Fruit fly (Drosophila melanogaster) whole organism, embryonic: ENCODE measurements around the gene Cep97.
A peak's percentile ranks its signal among the peaks of the same experiment; 100 is the strongest.

Source experiments
- ATbp ChIP-seq: fragments of 200-800 bp; sonication (Bioruptor generic); optimal IDR thresholded peaks from 2 replicates; lab custom pipeline; 2017; ENCODE audit warnings: missing biosample characterization, mild to moderate bottlenecking, missing genetic modification characterization, missing genetic modification reagents
- Blimp-1 ChIP-seq: fragments of 200-800 bp; sonication (Bioruptor generic); optimal IDR thresholded peaks from 3 replicates; lab custom pipeline; 2018; ENCODE audit warnings: missing biosample characterization, missing genetic modification characterization, mild to moderate bottlenecking, moderate library complexity, missing genetic modification reagents
- CG10321 ChIP-seq: fragments of 200-800 bp; sonication (Bioruptor generic); IDR thresholded peaks from 2 replicates; pipeline ENCODE4 v1.3.6; 2022; ENCODE audit warnings: missing biosample characterization, missing genetic modification characterization
- CG10543 ChIP-seq: fragments of 200-800 bp; sonication (Bioruptor generic); optimal IDR thresholded peaks from 3 replicates; lab custom pipeline; 2017; ENCODE audit warnings: missing biosample characterization, mild to moderate bottlenecking, missing genetic modification characterization, moderate library complexity
- CG10654 ChIP-seq: fragments of 200-800 bp; sonication (Bioruptor generic); optimal IDR thresholded peaks from 2 replicates; lab custom pipeline; 2016; ENCODE audit warnings: missing biosample characterization, missing genetic modification characterization
- CG10959 ChIP-seq: fragments of 200-800 bp; sonication (Bioruptor generic); IDR thresholded peaks from 2 replicates; pipeline ENCODE4 v1.3.6; 2022; ENCODE audit warnings: missing biosample characterization, missing genetic modification characterization
- CG11696 ChIP-seq: fragments of 200-800 bp; sonication (Bioruptor generic); IDR thresholded peaks from 2 replicates; pipeline ENCODE4 v1.3.6; 2022; ENCODE audit warnings: missing biosample characterization, missing genetic modification characterization
- CG12236 ChIP-seq: fragments of 200-800 bp; sonication (Bioruptor generic); optimal IDR thresholded peaks from 2 replicates; lab custom pipeline; 2016; ENCODE audit warnings: missing biosample characterization, missing genetic modification characterization
- CG14860 ChIP-seq: fragments of 200-800 bp; sonication (Bioruptor generic); IDR thresholded peaks from 3 replicates; pipeline ENCODE4 v1.3.6; 2022; ENCODE audit warnings: missing biosample characterization, missing genetic modification characterization; ENCODE audit not compliant: partially characterized antibody
- CG15696 ChIP-seq: fragments of 200-800 bp; sonication (Bioruptor generic); optimal IDR thresholded peaks from 2 replicates; lab custom pipeline; 2019; ENCODE audit warnings: missing biosample characterization, mild to moderate bottlenecking, missing genetic modification characterization, moderate library complexity
- CG17568 ChIP-seq: fragments of 200-800 bp; sonication (Bioruptor generic); optimal IDR thresholded peaks from 2 replicates; lab custom pipeline; 2018; ENCODE audit warnings: missing biosample characterization, mild to moderate bottlenecking, missing genetic modification characterization, moderate library complexity
- CG17829 ChIP-seq: fragments of 200-800 bp; optimal IDR thresholded peaks from 2 replicates; lab custom pipeline; 2019; ENCODE audit warnings: missing biosample characterization, mild to moderate bottlenecking, missing genetic modification characterization, moderate library complexity
- CG32767 ChIP-seq: fragments of 200-800 bp; sonication (Bioruptor generic); IDR thresholded peaks from 2 replicates; pipeline ENCODE4 v1.3.6; 2022; ENCODE audit warnings: missing biosample characterization, missing genetic modification characterization
- CG6689 ChIP-seq: fragments of 200-800 bp; sonication (Bioruptor generic); IDR thresholded peaks from 2 replicates; pipeline ENCODE4 v1.3.6; 2022; ENCODE audit warnings: missing biosample characterization, missing genetic modification characterization
- CG7271 ChIP-seq: fragments of 200-800 bp; sonication (Bioruptor generic); optimal IDR thresholded peaks from 2 replicates; lab custom pipeline; 2018; ENCODE audit warnings: missing biosample characterization, mild to moderate bottlenecking, missing genetic modification characterization, moderate library complexity
- CG7839 ChIP-seq: fragments of 200-800 bp; sonication (Bioruptor generic); optimal IDR thresholded peaks from 3 replicates; lab custom pipeline; 2018; ENCODE audit warnings: missing biosample characterization, mild to moderate bottlenecking, missing genetic modification characterization, moderate library complexity
- CG7963 ChIP-seq: fragments of 200-800 bp; sonication (Bioruptor generic); IDR thresholded peaks from 3 replicates; pipeline ENCODE4 v1.3.6; 2022; ENCODE audit warnings: missing biosample characterization, missing genetic modification characterization; ENCODE audit not compliant: partially characterized antibody
- CG8924 ChIP-seq: fragments of 200-800 bp; optimal IDR thresholded peaks from 3 replicates; lab custom pipeline; 2019; ENCODE audit warnings: missing biosample characterization, mild to moderate bottlenecking, missing genetic modification characterization, moderate library complexity
- CG9437 ChIP-seq: fragments of 200-800 bp; sonication (Bioruptor generic); optimal IDR thresholded peaks from 2 replicates; lab custom pipeline; 2018; ENCODE audit warnings: missing biosample characterization, mild to moderate bottlenecking, missing genetic modification characterization
- Chrac-16 ChIP-seq: fragments of 200-800 bp; sonication (Bioruptor generic); optimal IDR thresholded peaks from 3 replicates; lab custom pipeline; 2016; ENCODE audit warnings: missing biosample characterization, missing genetic modification characterization
- CoRest ChIP-seq: fragments of 200-800 bp; sonication (Bioruptor generic); optimal IDR thresholded peaks from 3 replicates; lab custom pipeline; 2018; ENCODE audit warnings: missing biosample characterization, mild to moderate bottlenecking, missing genetic modification characterization, moderate library complexity
- CrebB ChIP-seq: fragments of 200-800 bp; sonication (Bioruptor generic); optimal IDR thresholded peaks from 3 replicates; lab custom pipeline; 2018; ENCODE audit warnings: missing biosample characterization, mild to moderate bottlenecking, missing genetic modification characterization
- E2f2 ChIP-seq: fragments of 200-800 bp; sonication (Bioruptor generic); IDR thresholded peaks from 2 replicates; pipeline ENCODE4 v1.3.6; 2022; ENCODE audit warnings: missing biosample characterization, missing genetic modification characterization
- Ets65A ChIP-seq: fragments of 200-800 bp; sonication (Bioruptor generic); peaks from one replicate; lab custom pipeline; 2016; ENCODE audit warnings: missing biosample characterization, missing genetic modification characterization
- Fer2 ChIP-seq: fragments of 200-800 bp; sonication (Bioruptor generic); optimal IDR thresholded peaks from 2 replicates; lab custom pipeline; 2018; ENCODE audit warnings: missing biosample characterization, mild to moderate bottlenecking, missing genetic modification characterization, moderate library complexity
- Max ChIP-seq: fragments of 200-800 bp; sonication (Bioruptor generic); optimal IDR thresholded peaks from 2 replicates; lab custom pipeline; 2016; ENCODE audit warnings: missing biosample characterization, mild to moderate bottlenecking, missing genetic modification characterization
- NC2α ChIP-seq: fragments of 200-800 bp; sonication (Bioruptor generic); optimal IDR thresholded peaks from 2 replicates; lab custom pipeline; 2016; ENCODE audit warnings: missing biosample characterization, missing genetic modification characterization
- Opbp ChIP-seq: fragments of 200-800 bp; sonication (Bioruptor generic); IDR thresholded peaks from 3 replicates; pipeline ENCODE4 v1.3.6; 2022; ENCODE audit warnings: missing biosample characterization, missing genetic modification characterization; ENCODE audit not compliant: partially characterized antibody
- Tbp ChIP-seq: fragments of >200 bp; optimal IDR thresholded peaks from 2 replicates; lab custom pipeline; 2018; ENCODE audit warnings: missing biosample characterization, missing genetic modification characterization
- al ChIP-seq: fragments of 200-800 bp; sonication (Bioruptor generic); IDR thresholded peaks from 2 replicates; pipeline ENCODE4 v1.3.6; 2022; ENCODE audit warnings: missing biosample characterization, missing genetic modification characterization
- chif ChIP-seq, 2 experiments: fragments of 200-800 bp; sonication (Bioruptor generic); optimal IDR thresholded peaks; 3 replicates each; lab custom pipeline; 2016; ENCODE audit warnings: missing biosample characterization in 2 of 2, missing genetic modification characterization in 2 of 2
- chinmo ChIP-seq: fragments of 200-800 bp; sonication (Bioruptor generic); IDR thresholded peaks from 4 replicates; pipeline ENCODE4 v1.3.6; 2022; ENCODE audit warnings: missing biosample characterization, missing genetic modification characterization; ENCODE audit not compliant: partially characterized antibody
- crol ChIP-seq: fragments of 200-800 bp; sonication (Bioruptor generic); IDR thresholded peaks from 2 replicates; pipeline ENCODE4 v1.3.6; 2022; ENCODE audit warnings: missing biosample characterization, missing genetic modification characterization
- ewg ChIP-seq: fragments of 200-800 bp; sonication (Bioruptor generic); optimal IDR thresholded peaks from 3 replicates; lab custom pipeline; 2017; ENCODE audit warnings: mild to moderate bottlenecking, missing biosample characterization, missing genetic modification reagents, missing genetic modification characterization
- h ChIP-seq: fragments of >200 bp; optimal IDR thresholded peaks from 2 replicates; lab custom pipeline; 2017
- hbn ChIP-seq: fragments of 200-800 bp; sonication (Bioruptor generic); IDR thresholded peaks from 2 replicates; pipeline ENCODE4 v1.3.6; 2022; ENCODE audit warnings: missing biosample characterization, missing genetic modification characterization; ENCODE audit not compliant: partially characterized antibody
- hth ChIP-seq: fragments of >200 bp; optimal IDR thresholded peaks from 2 replicates; lab custom pipeline; 2017; ENCODE audit warnings: inconsistent platforms
- lov ChIP-seq, 2 experiments: fragments of 200-800 bp in 1 of 2; fragments of >200 bp in 1 of 2; sonication (Bioruptor generic) in 1 of 2; IDR thresholded peaks in 1 of 2; optimal IDR thresholded peaks in 1 of 2; 2 replicates in 1 of 2; 3 replicates in 1 of 2; pipeline versions ENCODE4 v1.3.6 to Lab custom; 2017 to 2022; ENCODE audit warnings: missing biosample characterization in 1 of 2, missing genetic modification characterization in 1 of 2
- nau ChIP-seq: fragments of 200-800 bp; sonication (Bioruptor generic); optimal IDR thresholded peaks from 3 replicates; lab custom pipeline; 2017; ENCODE audit warnings: missing biosample characterization, mild to moderate bottlenecking, missing genetic modification characterization, missing genetic modification reagents
- otp ChIP-seq: fragments of 200-800 bp; sonication (Bioruptor generic); IDR thresholded peaks from 3 replicates; pipeline ENCODE4, ENCODE4 v1.3.6; 2022; ENCODE audit warnings: missing biosample characterization, missing genetic modification characterization
- pfk ChIP-seq: fragments of 200-800 bp; sonication (Bioruptor generic); optimal IDR thresholded peaks from 2 replicates; lab custom pipeline; 2018; ENCODE audit warnings: missing biosample characterization, mild to moderate bottlenecking, missing genetic modification characterization, moderate library complexity
- phol ChIP-seq: fragments of 200-800 bp; sonication (Bioruptor generic); optimal IDR thresholded peaks from 3 replicates; lab custom pipeline; 2018; ENCODE audit warnings: missing biosample characterization, mild to moderate bottlenecking, missing genetic modification characterization, moderate library complexity
- psq ChIP-seq: fragments of 200-800 bp; sonication (Bioruptor generic); optimal IDR thresholded peaks from 2 replicates; lab custom pipeline; 2017; ENCODE audit warnings: missing biosample characterization, missing genetic modification characterization
- so ChIP-seq: fragments of 200-800 bp; sonication (Bioruptor generic); IDR thresholded peaks from 3 replicates; pipeline ENCODE4 v1.3.6; 2022; ENCODE audit warnings: missing biosample characterization, missing genetic modification characterization
- tap ChIP-seq: fragments of 200-800 bp; optimal IDR thresholded peaks from 3 replicates; lab custom pipeline; 2019; ENCODE audit warnings: missing biosample characterization, mild to moderate bottlenecking, missing genetic modification characterization, moderate library complexity
- tna ChIP-seq: fragments of 200-800 bp; sonication (Bioruptor generic); IDR thresholded peaks from 2 replicates; pipeline ENCODE4 v1.3.6; 2022; ENCODE audit warnings: missing biosample characterization, missing genetic modification characterization; ENCODE audit not compliant: partially characterized antibody
- twi ChIP-seq: fragments of 200-800 bp; optimal IDR thresholded peaks from 2 replicates; lab custom pipeline; 2019; ENCODE audit warnings: missing biosample characterization, mild to moderate bottlenecking, missing genetic modification characterization, moderate library complexity
- vvl ChIP-seq: fragments of 200-800 bp; sonication (Bioruptor generic); IDR thresholded peaks from 2 replicates; pipeline ENCODE4 v1.3.6; 2022; ENCODE audit warnings: missing biosample characterization, missing genetic modification characterization

The Cep97 gene

dm6 chr2L:3825413-3825812 is 42.1 kb upstream of the Cep97 start, which contains the start of gene slp1 (continued):
- TF ChIP-seq CG17829 (tag; lab: Kevin White, UChicago), result peak; percentile 44
- no peak for TF ChIP-seq lov (optimal IDR thresholded peaks at IDR 0.05; lab: Kevin White, UChicago)
- TF ChIP-seq lov (GFP tag; IDR thresholded peaks at IDR 0.05; lab: Robert Waterston, UW), result no peak
- no peak for TF ChIP-seq psq (GFP tag; lab: Kevin White, UChicago)
- peak; percentile 3 for TF ChIP-seq pfk (GFP tag; lab: Kevin White, UChicago)
- no peak for TF ChIP-seq CG17568
- TF ChIP-seq crol, result peak; percentile 56; the same call in 1 of the 2 replicates
- TF ChIP-seq CG15696, result peak; percentile 6
- no peak for TF ChIP-seq hth
- peak; percentile 92 for TF ChIP-seq CG10321
- peak; percentile 0 for TF ChIP-seq phol
- peak; percentile 26 for TF ChIP-seq CoRest
- TF ChIP-seq chinmo, result 0 out of 4 replicates have a peak, but pooled peaks have one; percentile 44
- TF ChIP-seq tna (GFP tag; lab: Robert Waterston, UW), result 0 out of 2 replicates have a peak, but pooled peaks have one; percentile 23
- 0 out of 2 replicates have a peak, but pooled peaks have one; percentile 17 for TF ChIP-seq hbn (GFP tag; lab: Robert Waterston, UW)
- peak; percentile 98 for TF ChIP-seq Tbp (GFP tag; lab: Kevin White, UChicago)
- no peak for TF ChIP-seq CG7271
- TF ChIP-seq h, result no peak
- TF ChIP-seq ewg, result peak; percentile 51

DNA sequence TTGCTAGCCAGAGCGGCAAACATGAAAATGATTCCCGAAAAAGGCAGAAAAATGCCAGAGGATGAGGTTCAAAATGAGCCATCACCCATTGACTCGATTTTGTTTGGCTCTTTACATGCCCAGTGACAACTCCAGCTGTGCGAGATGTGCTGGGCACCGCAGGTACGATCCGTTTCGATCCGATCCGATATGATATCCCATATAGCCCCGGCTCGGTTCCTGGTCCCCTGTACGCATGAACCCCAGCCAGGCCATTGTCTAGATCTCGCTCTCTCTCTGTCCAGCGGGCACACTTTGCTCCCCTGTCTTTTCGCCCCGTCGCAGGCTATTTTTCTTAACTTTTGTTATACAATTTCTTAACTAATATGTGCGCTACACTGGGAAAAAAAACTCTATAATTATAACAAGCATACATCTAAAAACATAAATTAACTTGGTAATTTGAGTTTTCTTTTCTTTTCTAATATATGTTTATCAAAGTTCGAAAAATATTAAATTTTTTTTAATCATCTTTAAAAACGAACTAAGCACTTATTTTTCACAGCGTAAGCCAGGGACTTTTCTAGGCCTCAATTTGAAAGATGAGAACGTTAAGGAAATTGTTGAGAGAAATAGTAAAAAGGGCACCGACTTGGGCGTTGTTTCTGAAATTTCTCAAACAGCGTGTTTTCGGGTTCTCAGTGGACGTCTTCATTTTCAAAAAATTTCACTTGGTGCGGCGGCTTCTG is 39.9 kb upstream of the Cep97 start:
- TF ChIP-seq tap (peak; percentile 57), CG11696 (GFP tag; lab: Robert Waterston, UW) (0 out of 2 replicates have a peak, but pooled peaks have one; percentile 12), vvl (peak; percentile 62), chif (GFP tag; optimal IDR thresholded peaks at IDR 0.05; lab: Kevin White, UChicago) (peak; percentile 48 to 82), otp (GFP tag; lab: Robert Waterston, UW) (no peak), twi (tag; lab: Kevin White, UChicago) (peak; percentile 85), CG10654 (GFP tag; lab: Kevin White, UChicago) (peak; percentile 59), CG10543 (GFP tag; lab: Kevin White, UChicago) (no peak), CG6689 (peak; percentile 72), lov (optimal IDR thresholded peaks at IDR 0.05; lab: Kevin White, UChicago) (no peak), lov (GFP tag; IDR thresholded peaks at IDR 0.05; lab: Robert Waterston, UW) (no peak), CG8924 (tag; lab: Kevin White, UChicago) (peak; percentile 95), CG7963 (no peak), nau (GFP tag; lab: Kevin White, UChicago) (no peak), CG32767 (GFP tag; lab: Robert Waterston, UW) (0 out of 2 replicates have a peak, but pooled peaks have one; percentile 44), CG12236 (GFP tag; lab: Kevin White, UChicago) (peak; percentile 73), CG7839 (peak; percentile 82), so (GFP tag; lab: Robert Waterston, UW) (0 out of 3 replicates have a peak, but pooled peaks have one; percentile 18), NC2α (GFP tag; lab: Kevin White, UChicago) (peak; percentile 38), CG10959 (GFP tag; lab: Robert Waterston, UW) (peak; percentile 87), Blimp-1 (GFP tag; lab: Kevin White, UChicago) (peak; percentile 62), ATbp (GFP tag; lab: Kevin White, UChicago) (no peak), CG9437 (peak; percentile 33), Fer2 (tag; lab: Kevin White, UChicago) (no peak), CG14860 (no peak), Chrac-16 (GFP tag; lab: Kevin White, UChicago) (peak; percentile 78), al (no peak), E2f2 (GFP tag; lab: Robert Waterston, UW) (peak; percentile 29; the same call in 1 of the 2 replicates), Opbp (no peak), Ets65A (peak; percentile 94), CrebB (tag; lab: Kevin White, UChicago) (peak; percentile 7), Max (GFP tag; lab: Kevin White, UChicago) (peak; percentile 46)
